Worm (Caenorhabditis elegans): ENCODE results near the gene F49F1.4.

- TF ChIP-seq aly-1 (tag; optimal IDR thresholded peaks at IDR 0.05) (no peak), tbx-11 (GFP tag; IDR thresholded peaks at IDR 0.05) (no peak), flt-1 (GFP tag; IDR thresholded peaks at IDR 0.05) (no peak), ama-1 (optimal IDR thresholded peaks at IDR 0.05) (no peak), ets-7 (tag; optimal IDR thresholded peaks at IDR 0.05) (no peak), tbx-37 (GFP tag; conservative IDR thresholded peaks at IDR 0.05) (no peak), ceh-36 (tag; optimal IDR thresholded peaks at IDR 0.05) (no peak), B0310.2 (tag; optimal IDR thresholded peaks at IDR 0.05) (no peak)
Measured at ce11 chrIV:4094364-4094763, 21.2 kb downstream of the F49F1.4 start.

All from whole organism, early embryonic.